Fruit fly (Drosophila melanogaster): Measurements from ENCODE around the gene CG12402.

The CG12402 gene

dm6 chr3R:14060399-14060798 is 47.7 kb downstream of the CG12402 start:
- TF ChIP-seq CG32767 (GFP tag; IDR thresholded peaks at IDR 0.05) (no peak), CG10543 (GFP tag; optimal IDR thresholded peaks at IDR 0.05) (no peak), CG2199 (GFP tag; IDR thresholded peaks at IDR 0.05) (peak; percentile 75; the same call in 1 of the 3 replicates), CG1792 (GFP tag; optimal IDR thresholded peaks at IDR 0.05) (no peak), CG7963 (GFP tag; IDR thresholded peaks at IDR 0.05; ENCODE audit: partially characterized antibody) (no peak), croc (GFP tag; conservative IDR thresholded peaks at IDR 0.05) (no peak), CG15011 (GFP tag; optimal IDR thresholded peaks at IDR 0.05) (no peak), Spps (tag; optimal IDR thresholded peaks at IDR 0.05) (no peak), ranshi (GFP tag; IDR thresholded peaks at IDR 0.05) (no peak), grau (tag; optimal IDR thresholded peaks at IDR 0.05) (no peak), stc (GFP tag; IDR thresholded peaks at IDR 0.05) (no peak), Eip74EF (GFP tag; optimal IDR thresholded peaks at IDR 0.05) (no peak), Rx (GFP tag; IDR thresholded peaks at IDR 0.05) (no peak), fd96Cb (tag; optimal IDR thresholded peaks at IDR 0.05) (no peak), sug (tag; optimal IDR thresholded peaks at IDR 0.05) (peak; percentile 12), sens-2 (GFP tag; IDR thresholded peaks at IDR 0.05) (peak; percentile 20; the same call in 1 of the 2 replicates), pho (GFP tag; optimal IDR thresholded peaks at IDR 0.05) (no peak), CG9727 (GFP tag; optimal IDR thresholded peaks at IDR 0.05) (peak; percentile 6), ci (GFP tag; IDR thresholded peaks at IDR 0.05) (0 out of 3 replicates have a peak, but pooled peaks have one; percentile 22), CG6791 (GFP tag; IDR thresholded peaks at IDR 0.05; ENCODE audit: partially characterized antibody) (0 out of 3 replicates have a peak, but pooled peaks have one; percentile 29), crol (GFP tag; IDR thresholded peaks at IDR 0.05) (peak; percentile 56; the same call in 1 of the 2 replicates), CG15269 (tag; optimal IDR thresholded peaks at IDR 0.05) (no peak), Hr78 (GFP tag; optimal IDR thresholded peaks at IDR 0.05) (peak in 1 of 2 experiments; percentile 84)

- no peak for TF ChIP-seq CG13624 (GFP tag; optimal IDR thresholded peaks at IDR 0.05)
- TF ChIP-seq CG2120 (GFP tag; optimal IDR thresholded peaks at IDR 0.05): no peak
- TF ChIP-seq Med (GFP tag): peak; percentile 32
- peak; percentile 25 for TF ChIP-seq sens (GFP tag)
Measured at dm6 chr3R:14059703-14060300, 48.3 kb downstream of the CG12402 start.

- TF ChIP-seq HLH4C (GFP tag; IDR thresholded peaks at IDR 0.05; ENCODE audit: partially characterized antibody) (no peak), CG3281 (GFP tag; optimal IDR thresholded peaks at IDR 0.05) (no peak), CG8478 (optimal IDR thresholded peaks at IDR 0.05) (no peak), CG12769 (tag; optimal IDR thresholded peaks at IDR 0.05) (peak; percentile 31), Med (GFP tag) (peak; percentile 34), CG9727 (GFP tag; optimal IDR thresholded peaks at IDR 0.05) (no peak), CG9817 (tag; optimal IDR thresholded peaks at IDR 0.05) (no peak), CG11723 (GFP tag; optimal IDR thresholded peaks at IDR 0.05) (no peak), HmgD (GFP tag; optimal IDR thresholded peaks at IDR 0.05) (no peak), mirr (GFP tag; optimal IDR thresholded peaks at IDR 0.05) (peak; percentile 22), CG34376 (GFP tag; optimal IDR thresholded peaks at IDR 0.05) (peak; percentile 76), BtbVII (GFP tag; optimal IDR thresholded peaks at IDR 0.05) (peak; percentile 38), ken (GFP tag; IDR thresholded peaks at IDR 0.05) (0 out of 3 replicates have a peak, but pooled peaks have one; percentile 25), CG18599 (GFP tag; optimal IDR thresholded peaks at IDR 0.05) (peak; percentile 6), NC2β (GFP tag; optimal IDR thresholded peaks at IDR 0.05) (no peak), br (optimal IDR thresholded peaks at IDR 0.05) (no peak), CG1024 (GFP tag; IDR thresholded peaks at IDR 0.05) (no peak), CG10543 (GFP tag; optimal IDR thresholded peaks at IDR 0.05) (peak; percentile 66), grn (GFP tag; optimal IDR thresholded peaks at IDR 0.05) (peak; percentile 70), Mrtf (GFP tag; IDR thresholded peaks at IDR 0.05) (no peak), sug (tag; optimal IDR thresholded peaks at IDR 0.05) (peak; percentile 92), CG32767 (GFP tag; IDR thresholded peaks at IDR 0.05) (no peak), Hey (tag; optimal IDR thresholded peaks at IDR 0.05) (peak; percentile 4), NFAT (GFP tag; IDR thresholded peaks at IDR 0.05) (no peak)
Measured at dm6 chr3R:14058531-14059431, 49.3 kb downstream of the CG12402 start.
